Worm (Caenorhabditis elegans): Measurements from ENCODE around the gene F01D5.6.

Gene F01D5.6

ce11 chrII:13991741-13992140, 14.6 kb upstream of the F01D5.6 start, which contains the start of gene Y39G8B.5:
TSS of gene Y39G8B.5 (minus strand) at chrII:13991841.
- TF ChIP-seq nhr-129 (tag; optimal IDR thresholded peaks at IDR 0.05) = no peak

- no peak for TF ChIP-seq nhr-25 (tag; optimal IDR thresholded peaks at IDR 0.05)
- no peak for TF ChIP-seq snpc-4 (tag; optimal IDR thresholded peaks at IDR 0.05)
- TF ChIP-seq R02D3.7 (tag; optimal IDR thresholded peaks at IDR 0.05) = no peak
- TF ChIP-seq nhr-12 (tag; optimal IDR thresholded peaks at IDR 0.05) = no peak
- no peak for TF ChIP-seq dmd-4 (tag; optimal IDR thresholded peaks at IDR 0.05)
- no peak for TF ChIP-seq nhr-6 (tag; optimal IDR thresholded peaks at IDR 0.05)
- TF ChIP-seq nhr-237 (tag; optimal IDR thresholded peaks at IDR 0.05) = no peak
These were observed 11.4 kb upstream of the F01D5.6 start, which contains the start of gene Y39G8B.7 for ce11 chrII:13994934-13995333. TSS of gene Y39G8B.7 (minus strand) at chrII:13995034.

- peak; percentile 42 for TF ChIP-seq fos-1 (tag; optimal IDR thresholded peaks at IDR 0.05)
- TF ChIP-seq nhr-10 (tag; optimal IDR thresholded peaks at IDR 0.05) = no peak
- no peak for TF ChIP-seq ztf-11 (tag; optimal IDR thresholded peaks at IDR 0.05)
- TF ChIP-seq sma-9 (GFP tag; optimal IDR thresholded peaks at IDR 0.05) = peak; percentile 56
- no peak for TF ChIP-seq sma-9 (tag; optimal IDR thresholded peaks at IDR 0.05)
These were observed 8.8 kb upstream of the F01D5.6 start, which contains the start of gene F01D5.1 for ce11 chrII:13997477-13997876. TSS of gene F01D5.1 (minus strand) at chrII:13997581.

ce11 chrII:13997989-13998388, 8.3 kb upstream of the F01D5.6 start:
- no peak for TF ChIP-seq crh-2 (tag; optimal IDR thresholded peaks at IDR 0.05)
- no peak for TF ChIP-seq nhr-129 (tag; optimal IDR thresholded peaks at IDR 0.05)
- TF ChIP-seq egl-27 (tag; optimal IDR thresholded peaks at IDR 0.05) = no peak
- no peak for TF ChIP-seq mab-5 (tag; optimal IDR thresholded peaks at IDR 0.05)
- no peak for TF ChIP-seq mdl-1 (tag; optimal IDR thresholded peaks at IDR 0.05)
- TF ChIP-seq lin-11 (tag; optimal IDR thresholded peaks at IDR 0.05) = no peak
- TF ChIP-seq unc-62 (GFP tag; optimal IDR thresholded peaks at IDR 0.05) = no peak
- TF ChIP-seq Y55F3AM.14 (GFP tag; optimal IDR thresholded peaks at IDR 0.05) = no peak
- TF ChIP-seq mbf-1 (tag; optimal IDR thresholded peaks at IDR 0.05) = no peak
- no peak for TF ChIP-seq unc-55 (GFP tag; optimal IDR thresholded peaks at IDR 0.05)
- TF ChIP-seq F13H6.1 (tag; optimal IDR thresholded peaks at IDR 0.05) = no peak
- TF ChIP-seq C34F6.9 (tag; optimal IDR thresholded peaks at IDR 0.05) = no peak
- TF ChIP-seq snpc-4 (tag; optimal IDR thresholded peaks at IDR 0.05) = no peak
- TF ChIP-seq nhr-21 (tag; optimal IDR thresholded peaks at IDR 0.05) = no peak
- TF ChIP-seq ztf-11 (tag; optimal IDR thresholded peaks at IDR 0.05) = no peak
- no peak for TF ChIP-seq nhr-25 (tag; optimal IDR thresholded peaks at IDR 0.05)
- TF ChIP-seq ZK546.5 (tag; optimal IDR thresholded peaks at IDR 0.05) = no peak
- TF ChIP-seq skn-1 (tag; optimal IDR thresholded peaks at IDR 0.05) = no peak
- TF ChIP-seq nhr-11 (tag; optimal IDR thresholded peaks at IDR 0.05) = no peak

ce11 chrII:13998964-13999363, 7.3 kb upstream of the F01D5.6 start, which contains the start of gene F01D5.2:
TSS of gene F01D5.2 (minus strand) at chrII:13999064.
- no peak for TF ChIP-seq lin-13 (GFP tag; optimal IDR thresholded peaks at IDR 0.05)
- no peak for TF ChIP-seq mbf-1 (tag; optimal IDR thresholded peaks at IDR 0.05)
- TF ChIP-seq sma-3 (GFP tag; optimal IDR thresholded peaks at IDR 0.05) = no peak
- TF ChIP-seq lin-39 (tag; optimal IDR thresholded peaks at IDR 0.05) = no peak
- TF ChIP-seq ama-1 (optimal IDR thresholded peaks at IDR 0.05) = no peak
- TF ChIP-seq nhr-237 (tag; optimal IDR thresholded peaks at IDR 0.05) = no peak
- no peak for TF ChIP-seq nhr-129 (tag; optimal IDR thresholded peaks at IDR 0.05)
- TF ChIP-seq nhr-23 (tag; optimal IDR thresholded peaks at IDR 0.05) = no peak
- no peak for TF ChIP-seq F13H6.1 (tag; optimal IDR thresholded peaks at IDR 0.05)
- TF ChIP-seq nhr-12 (tag; optimal IDR thresholded peaks at IDR 0.05) = no peak
- TF ChIP-seq mab-5 (tag; optimal IDR thresholded peaks at IDR 0.05) = no peak

- TF ChIP-seq fos-1 (tag; optimal IDR thresholded peaks at IDR 0.05) = peak; percentile 8
These were observed 6.3 kb upstream of the F01D5.6 start, which contains the start of gene F01D5.3 for ce11 chrII:14000044-14000443. TSS of gene F01D5.3 (minus strand) at chrII:14000144.

Measured in whole organism, L2 larva.